In the genomic region with DNA sequence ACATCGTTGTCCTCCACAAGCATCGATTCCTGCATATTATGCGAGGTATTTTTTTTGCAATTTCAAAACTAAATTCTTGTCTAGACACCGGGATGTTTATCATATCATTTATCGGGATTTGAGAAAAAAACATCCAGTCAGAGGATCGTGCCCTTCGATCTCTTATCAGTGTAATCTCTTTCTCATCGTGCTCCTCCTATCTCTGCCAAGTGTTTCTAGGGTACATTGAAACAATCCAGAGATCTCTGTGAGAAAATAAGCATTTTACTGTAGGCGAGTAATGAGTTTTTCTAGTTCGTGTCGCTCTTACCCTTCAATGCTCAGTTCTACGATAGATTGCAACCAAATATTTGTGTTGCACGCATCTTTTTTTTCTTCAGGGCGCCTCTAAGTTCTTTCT, we compare ENCODE assay signal across 6 worm cellular contexts.
TF ChIP-seq lines count a peak whose summit lies in the region.

No protein-coding gene starts in this region.

TF ChIP-seq in whole organism, L1 larva, 84 proteins besides CTCF, POLR2A, EP300 and RAD21:
- TF ChIP-seq irx-1 (tag; optimal IDR thresholded peaks at IDR 0.05; lab: Kevin White, UChicago) (no peak), nhr-85 (tag; lab: Kevin White, UChicago) (peak; percentile 64), blmp-1 (tag; optimal IDR thresholded peaks at IDR 0.05; lab: Kevin White, UChicago) (no peak), snu-23 (GFP tag; optimal IDR thresholded peaks at IDR 0.05; lab: Kevin White, UChicago) (peak; percentile 7), dsc-1 (tag; optimal IDR thresholded peaks at IDR 0.05; lab: Kevin White, UChicago) (peak; percentile 1)
TF ChIP-seq in whole organism, L1 larva: peak in this region for 3.

TF ChIP-seq in whole organism, L3 larva, 47 proteins besides CTCF, POLR2A, EP300 and RAD21:
- no peak for TF ChIP-seq pqm-1 (tag; optimal IDR thresholded peaks at IDR 0.05; lab: Kevin White, UChicago)
- peak; percentile 27 for TF ChIP-seq pha-4 (tag; optimal IDR thresholded peaks at IDR 0.05; lab: Kevin White, UChicago)
- TF ChIP-seq ceh-82 (tag; optimal IDR thresholded peaks at IDR 0.05; lab: Kevin White, UChicago) = no peak
- no peak for TF ChIP-seq ztf-11 (tag; optimal IDR thresholded peaks at IDR 0.05; lab: Kevin White, UChicago)
- no peak for TF ChIP-seq nhr-28 (tag; optimal IDR thresholded peaks at IDR 0.05; lab: Kevin White, UChicago)
TF ChIP-seq in whole organism, L3 larva: peak in this region for 1.

TF ChIP-seq in whole organism, L4 larva, 104 proteins besides CTCF, POLR2A, EP300 and RAD21:
- TF ChIP-seq ctbp-1 (GFP tag; IDR thresholded peaks at IDR 0.05; lab: Robert Waterston, UW) (peak; percentile 26; the same call in 1 of the 2 replicates), F49E8.2 (tag; optimal IDR thresholded peaks at IDR 0.05; lab: Kevin White, UChicago; ENCODE audit: borderline replicate concordance) (no peak), daf-16 (GFP tag; optimal IDR thresholded peaks at IDR 0.05; lab: Kevin White, UChicago) (peak in 1 of 2 experiments; percentile 56), daf-16 (tag; optimal IDR thresholded peaks at IDR 0.05; lab: Kevin White, UChicago) (no peak), lin-38 (GFP tag; IDR thresholded peaks at IDR 0.05; lab: Robert Waterston, UW) (peak; percentile 19)
TF ChIP-seq in whole organism, L4 larva: peak in this region for 3.

TF ChIP-seq in whole organism, late embryonic, 69 proteins besides CTCF, POLR2A, EP300 and RAD21:
- TF ChIP-seq ceh-18 (tag; optimal IDR thresholded peaks at IDR 0.05; lab: Kevin White, UChicago) (peak; percentile 32), ceh-30 (tag; optimal IDR thresholded peaks at IDR 0.05; lab: Kevin White, UChicago) (no peak), pha-4 (tag; optimal IDR thresholded peaks at IDR 0.05; lab: Kevin White, UChicago) (no peak)

TF ChIP-seq in whole organism, midembryonic, 9 proteins besides CTCF, POLR2A, EP300 and RAD21:
- no peak for TF ChIP-seq tab-1 (GFP tag; IDR thresholded peaks at IDR 0.05; lab: Robert Waterston, UW)
- TF ChIP-seq ref-1 (GFP tag; conservative IDR thresholded peaks at IDR 0.05; lab: Robert Waterston, UW) = no peak
- 0 out of 2 replicates have a peak, but pooled peaks have one; percentile 18 for TF ChIP-seq ztf-23 (GFP tag; IDR thresholded peaks at IDR 0.05; lab: Robert Waterston, UW)
- no peak for TF ChIP-seq cog-1 (tag; optimal IDR thresholded peaks at IDR 0.05; lab: Kevin White, UChicago)

TF ChIP-seq in whole organism, mixed stage, embryonic, 35 proteins besides CTCF, POLR2A, EP300 and RAD21:
- no peak for TF ChIP-seq sptf-1 (tag; optimal IDR thresholded peaks at IDR 0.05; lab: Kevin White, UChicago)
- peak; percentile 14 for TF ChIP-seq elt-1 (tag; optimal IDR thresholded peaks at IDR 0.05; lab: Kevin White, UChicago; ENCODE audit: borderline replicate concordance, insufficient read depth)
